Fruit fly (Drosophila melanogaster) S2 (cell line): ENCODE measurements around the gene ClC-a.

Experiments used
- CG8478 ChIP-seq: fragments of >200 bp; optimal IDR thresholded peaks from 2 replicates; lab custom pipeline; 2018
- CTCF ChIP-seq, 2 experiments: fragments of >200 bp; optimal IDR thresholded peaks; 2 replicates each; lab custom pipeline; 2018

DNA sequence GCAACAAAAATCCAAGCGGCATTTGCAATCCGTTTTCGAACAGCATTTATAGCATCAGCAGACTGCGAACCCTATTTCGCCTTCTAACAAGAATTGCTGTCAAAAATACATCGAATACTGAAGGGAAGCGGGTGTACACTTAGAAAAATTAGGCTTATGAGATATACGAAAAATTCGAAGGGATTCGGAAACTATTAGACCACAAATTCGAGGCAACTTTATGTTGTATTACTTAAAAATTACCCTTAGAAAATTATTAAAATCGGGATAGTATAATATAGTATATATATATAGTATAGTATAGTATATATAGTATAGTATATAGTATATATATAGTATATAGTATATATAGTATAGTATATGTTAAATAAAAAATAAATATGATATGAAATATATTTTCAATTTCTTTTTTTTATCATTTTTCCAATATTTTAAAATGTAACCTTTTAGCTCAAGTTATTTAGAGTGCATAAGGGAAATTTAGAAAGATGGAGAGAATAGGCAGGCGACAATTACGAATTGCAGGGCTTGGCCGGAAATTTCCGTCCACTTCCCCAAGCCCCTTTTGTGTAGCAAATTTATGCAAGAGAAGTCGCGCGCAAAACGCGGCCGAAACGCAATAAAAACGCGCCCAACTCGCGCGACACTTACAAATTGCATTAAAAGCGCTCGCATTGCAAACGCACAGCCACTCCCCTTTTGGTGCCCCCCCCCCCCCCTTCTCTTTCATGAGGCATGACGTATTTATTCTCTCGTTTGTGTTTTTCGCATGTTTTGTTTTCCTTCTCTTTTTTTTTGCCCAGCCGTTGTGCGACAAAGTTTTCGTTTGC is 18.0 kb upstream of the ClC-a start:
- TF ChIP-seq CG8478 (lab: Kevin White, UChicago) (no peak), CTCF (optimal IDR thresholded peaks at IDR 0.05; lab: Kevin White, UChicago) (no peak)
